Worm (Caenorhabditis elegans): Measurements from ENCODE around the gene ZK662.6.

The ZK662.6 gene

ce11 chrX:15693466-15693865, 25.0 kb upstream of the ZK662.6 start:
- TF ChIP-seq lin-39 (tag; optimal IDR thresholded peaks at IDR 0.05): no peak
- TF ChIP-seq mab-5 (tag; optimal IDR thresholded peaks at IDR 0.05): no peak
- no peak for TF ChIP-seq zag-1 (tag; optimal IDR thresholded peaks at IDR 0.05)
- TF ChIP-seq nhr-129 (tag; optimal IDR thresholded peaks at IDR 0.05): no peak
- TF ChIP-seq unc-39 (tag; optimal IDR thresholded peaks at IDR 0.05): no peak
- TF ChIP-seq nhr-77 (tag; optimal IDR thresholded peaks at IDR 0.05): no peak
- TF ChIP-seq ztf-11 (tag; optimal IDR thresholded peaks at IDR 0.05): no peak
- TF ChIP-seq ztf-1 (GFP tag; conservative IDR thresholded peaks at IDR 0.05): no peak
- no peak for TF ChIP-seq unc-55 (GFP tag; optimal IDR thresholded peaks at IDR 0.05)
- no peak for TF ChIP-seq F13H6.1 (tag; optimal IDR thresholded peaks at IDR 0.05)
- no peak for TF ChIP-seq nhr-23 (tag; optimal IDR thresholded peaks at IDR 0.05)
- TF ChIP-seq alr-1 (tag; optimal IDR thresholded peaks at IDR 0.05): no peak
- TF ChIP-seq egl-27 (tag; optimal IDR thresholded peaks at IDR 0.05): no peak
- TF ChIP-seq peb-1 (tag; optimal IDR thresholded peaks at IDR 0.05): no peak
- no peak for TF ChIP-seq nhr-10 (tag; optimal IDR thresholded peaks at IDR 0.05)

- TF ChIP-seq nhr-12 (tag; optimal IDR thresholded peaks at IDR 0.05): no peak
- no peak for TF ChIP-seq skn-1 (tag; optimal IDR thresholded peaks at IDR 0.05)
- TF ChIP-seq ztf-11 (tag; optimal IDR thresholded peaks at IDR 0.05): no peak
- TF ChIP-seq gmeb-1 (tag; optimal IDR thresholded peaks at IDR 0.05): no peak
- no peak for TF ChIP-seq ceh-16 (tag; optimal IDR thresholded peaks at IDR 0.05)
- TF ChIP-seq Y55F3AM.14 (GFP tag; optimal IDR thresholded peaks at IDR 0.05): no peak
- TF ChIP-seq nhr-129 (tag; optimal IDR thresholded peaks at IDR 0.05): no peak
- no peak for TF ChIP-seq aly-2 (tag; optimal IDR thresholded peaks at IDR 0.05)
- TF ChIP-seq ZK546.5 (tag; optimal IDR thresholded peaks at IDR 0.05): no peak
- no peak for TF ChIP-seq lin-13 (GFP tag; optimal IDR thresholded peaks at IDR 0.05)
- TF ChIP-seq unc-39 (tag; optimal IDR thresholded peaks at IDR 0.05): no peak
- TF ChIP-seq nhr-6 (tag; optimal IDR thresholded peaks at IDR 0.05): no peak
- TF ChIP-seq mab-5 (tag; optimal IDR thresholded peaks at IDR 0.05): no peak
- no peak for TF ChIP-seq mdl-1 (tag; optimal IDR thresholded peaks at IDR 0.05)
- TF ChIP-seq sem-4 (tag; optimal IDR thresholded peaks at IDR 0.05): no peak
- no peak for TF ChIP-seq ceh-82 (tag; optimal IDR thresholded peaks at IDR 0.05)
These were observed 22.0 kb upstream of the ZK662.6 start, which contains the start of gene ZK662.2 for ce11 chrX:15696400-15696799. ZK662.2 (plus strand) TSS chrX:15696700.

ce11 chrX:15700220-15700619, 18.2 kb upstream of the ZK662.6 start:
- TF ChIP-seq unc-55 (GFP tag; optimal IDR thresholded peaks at IDR 0.05) (no peak), nhr-129 (tag; optimal IDR thresholded peaks at IDR 0.05) (peak; percentile 42), F13H6.1 (tag; optimal IDR thresholded peaks at IDR 0.05) (peak; percentile 13), gmeb-1 (tag; optimal IDR thresholded peaks at IDR 0.05) (peak; percentile 51), sma-3 (GFP tag; optimal IDR thresholded peaks at IDR 0.05) (peak; percentile 60), ztf-1 (GFP tag; conservative IDR thresholded peaks at IDR 0.05) (no peak), fos-1 (tag; optimal IDR thresholded peaks at IDR 0.05) (peak; percentile 7), ZK546.5 (tag; optimal IDR thresholded peaks at IDR 0.05) (no peak), nhr-21 (tag; optimal IDR thresholded peaks at IDR 0.05) (no peak), sma-9 (GFP tag; optimal IDR thresholded peaks at IDR 0.05) (peak; percentile 65), sma-9 (tag; optimal IDR thresholded peaks at IDR 0.05) (no peak), nhr-25 (tag; optimal IDR thresholded peaks at IDR 0.05) (peak; percentile 19)

- TF ChIP-seq unc-62 (GFP tag; optimal IDR thresholded peaks at IDR 0.05) (no peak), snpc-4 (tag; optimal IDR thresholded peaks at IDR 0.05) (no peak), ceh-82 (tag; optimal IDR thresholded peaks at IDR 0.05) (no peak), mdl-1 (tag; optimal IDR thresholded peaks at IDR 0.05) (peak in 1 of 2 experiments; percentile 35), skn-1 (tag; optimal IDR thresholded peaks at IDR 0.05) (no peak), sma-9 (GFP tag; optimal IDR thresholded peaks at IDR 0.05) (peak; percentile 96), sma-9 (tag; optimal IDR thresholded peaks at IDR 0.05) (no peak), ztf-1 (GFP tag; conservative IDR thresholded peaks at IDR 0.05) (no peak), aly-2 (tag; optimal IDR thresholded peaks at IDR 0.05) (no peak), nhr-25 (tag; optimal IDR thresholded peaks at IDR 0.05) (peak; percentile 0), sma-3 (GFP tag; optimal IDR thresholded peaks at IDR 0.05) (peak; percentile 79), unc-39 (tag; optimal IDR thresholded peaks at IDR 0.05) (no peak), alr-1 (tag; optimal IDR thresholded peaks at IDR 0.05) (no peak), fos-1 (tag; optimal IDR thresholded peaks at IDR 0.05) (no peak), unc-55 (GFP tag; optimal IDR thresholded peaks at IDR 0.05) (no peak), nhr-23 (tag; optimal IDR thresholded peaks at IDR 0.05) (no peak), elt-1 (tag; optimal IDR thresholded peaks at IDR 0.05) (no peak), elt-3 (tag; optimal IDR thresholded peaks at IDR 0.05) (no peak), C34F6.9 (tag; optimal IDR thresholded peaks at IDR 0.05) (no peak), nhr-129 (tag; optimal IDR thresholded peaks at IDR 0.05) (peak; percentile 28), nhr-10 (tag; optimal IDR thresholded peaks at IDR 0.05) (no peak), gmeb-1 (tag; optimal IDR thresholded peaks at IDR 0.05) (peak; percentile 10), crh-2 (tag; optimal IDR thresholded peaks at IDR 0.05) (no peak), ama-1 (optimal IDR thresholded peaks at IDR 0.05) (no peak), ztf-4 (tag; optimal IDR thresholded peaks at IDR 0.05) (no peak), lin-39 (tag; optimal IDR thresholded peaks at IDR 0.05) (no peak), F13H6.1 (tag; optimal IDR thresholded peaks at IDR 0.05) (no peak), nhr-21 (tag; optimal IDR thresholded peaks at IDR 0.05) (peak; percentile 40)
These were observed 13.8 kb upstream of the ZK662.6 start for ce11 chrX:15704579-15705110.
